Fruit fly (Drosophila melanogaster) Kc167 (cell line): ENCODE data around the gene CG43679.

Experiments
- Myc ChIP-seq: fragments of >200 bp; optimal IDR thresholded peaks from 2 replicates; lab custom pipeline; 2017; ENCODE audit warnings: missing external identifiers
- Sin3A ChIP-seq: fragments of >200 bp; optimal IDR thresholded peaks from 2 replicates; lab custom pipeline; 2018; ENCODE audit warnings: missing external identifiers
- h ChIP-seq: fragments of >200 bp; optimal IDR thresholded peaks from 3 replicates; lab custom pipeline; 2018; ENCODE audit warnings: missing external identifiers
- insv ChIP-seq: fragments of >200 bp; optimal IDR thresholded peaks from 3 replicates; lab custom pipeline; 2018; ENCODE audit warnings: missing external identifiers
- psq ChIP-seq: fragments of >200 bp; optimal IDR thresholded peaks from 2 replicates; lab custom pipeline; 2017; ENCODE audit warnings: missing external identifiers
- ttk ChIP-seq: sonication (Bioruptor generic); optimal IDR thresholded peaks from 2 replicates; lab custom pipeline; 2017; ENCODE audit warnings: missing external identifiers

- TF ChIP-seq h (lab: Kevin White, UChicago), result no peak
- TF ChIP-seq insv, result no peak
- no peak for TF ChIP-seq Sin3A (lab: Kevin White, UChicago)
- TF ChIP-seq Myc (lab: Kevin White, UChicago), result no peak
- no peak for TF ChIP-seq psq
- TF ChIP-seq ttk (lab: Kevin White, UChicago), result no peak
These were observed 27.1 kb upstream of the CG43679 start, which contains the start of gene Or71a for dm6 chr3L:15078347-15078746.
